Fruit fly (Drosophila melanogaster): Measurements from ENCODE around the gene CG13671.
A peak's percentile ranks its signal among the peaks of the same experiment; 100 is the strongest.

The CG13671 gene

DNA sequence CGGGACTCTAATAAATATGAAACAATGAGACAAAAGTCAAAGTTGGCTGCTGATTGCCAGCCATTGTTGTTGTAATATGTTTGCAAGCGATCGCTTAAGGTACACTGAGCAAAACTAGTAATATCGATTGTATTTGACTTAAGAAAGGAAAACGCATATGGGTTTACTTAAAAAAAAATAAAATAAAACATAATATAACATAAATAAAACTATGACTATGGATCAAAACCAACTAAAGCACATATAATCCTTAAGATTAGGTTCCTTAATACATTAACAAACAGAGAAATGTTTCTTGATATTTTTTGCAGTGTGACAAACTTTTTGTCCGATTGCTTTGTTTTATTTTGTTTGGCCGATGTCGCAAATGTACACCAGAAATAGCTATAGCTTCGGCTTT, 33.7 kb downstream of the CG13671 start:
- TF ChIP-seq CG33017 (tag; optimal IDR thresholded peaks at IDR 0.05) (no peak), ovo (GFP tag; optimal IDR thresholded peaks at IDR 0.05) (no peak), CG14711 (tag; optimal IDR thresholded peaks at IDR 0.05) (no peak), Crg-1 (GFP tag; optimal IDR thresholded peaks at IDR 0.05) (no peak), CG7045 (GFP tag; optimal IDR thresholded peaks at IDR 0.05) (no peak), CG5204 (GFP tag; optimal IDR thresholded peaks at IDR 0.05) (no peak), tj (GFP tag; optimal IDR thresholded peaks at IDR 0.05) (no peak), kay (GFP tag; ENCODE audit: borderline replicate concordance) (no peak), CG7101 (tag; optimal IDR thresholded peaks at IDR 0.05) (no peak), pad (GFP tag; optimal IDR thresholded peaks at IDR 0.05) (no peak), toe (GFP tag; optimal IDR thresholded peaks at IDR 0.05) (no peak), Mnt (GFP tag; optimal IDR thresholded peaks at IDR 0.05) (no peak), CG11617 (GFP tag; optimal IDR thresholded peaks at IDR 0.05) (no peak), cic (GFP tag; optimal IDR thresholded peaks at IDR 0.05) (no peak), Hr96 (GFP tag; optimal IDR thresholded peaks at IDR 0.05) (no peak)

DNA sequence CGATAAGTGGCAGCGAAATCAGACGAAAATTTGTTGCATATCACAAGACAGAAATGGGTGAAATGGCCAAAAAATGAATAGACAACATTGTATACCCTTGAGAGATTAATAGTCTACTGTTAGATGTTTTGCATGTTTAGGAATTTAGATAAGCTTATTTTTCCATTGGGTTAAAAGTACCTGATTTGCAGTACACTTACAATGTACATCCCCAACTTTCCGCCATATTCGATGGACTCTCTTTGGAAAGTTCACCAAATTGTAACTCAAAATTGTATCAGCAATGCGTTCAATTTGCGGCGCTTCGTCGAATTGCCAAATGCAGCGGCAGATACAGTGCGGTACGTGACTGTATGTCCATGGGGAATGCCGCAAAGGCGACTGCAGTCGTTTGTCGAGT, 34.5 kb downstream of the CG13671 start:
- no peak for TF ChIP-seq Hr96 (GFP tag; optimal IDR thresholded peaks at IDR 0.05)
- no peak for TF ChIP-seq Clk (GFP tag; optimal IDR thresholded peaks at IDR 0.05)
- TF ChIP-seq CG11617 (GFP tag; optimal IDR thresholded peaks at IDR 0.05), result no peak
- TF ChIP-seq ovo (GFP tag; optimal IDR thresholded peaks at IDR 0.05), result no peak
- no peak for TF ChIP-seq CG7101 (tag; optimal IDR thresholded peaks at IDR 0.05)
- TF ChIP-seq CG1620 (GFP tag; optimal IDR thresholded peaks at IDR 0.05), result no peak
- no peak for TF ChIP-seq CG12768 (GFP tag; optimal IDR thresholded peaks at IDR 0.05)
- TF ChIP-seq kay (GFP tag; ENCODE audit: borderline replicate concordance), result no peak
- no peak for TF ChIP-seq tj (GFP tag; optimal IDR thresholded peaks at IDR 0.05)
- TF ChIP-seq Crg-1 (GFP tag; optimal IDR thresholded peaks at IDR 0.05), result no peak
- TF ChIP-seq CG7045 (GFP tag; optimal IDR thresholded peaks at IDR 0.05), result no peak
- no peak for TF ChIP-seq cnc (optimal IDR thresholded peaks at IDR 0.05)
- TF ChIP-seq bab1 (GFP tag; optimal IDR thresholded peaks at IDR 0.05), result no peak
- TF ChIP-seq toe (GFP tag; optimal IDR thresholded peaks at IDR 0.05), result no peak
- no peak for TF ChIP-seq cic (GFP tag; optimal IDR thresholded peaks at IDR 0.05)
- no peak for TF ChIP-seq Mnt (GFP tag; optimal IDR thresholded peaks at IDR 0.05)
- no peak for TF ChIP-seq CG33017 (tag; optimal IDR thresholded peaks at IDR 0.05)
- TF ChIP-seq CG14711 (tag; optimal IDR thresholded peaks at IDR 0.05), result no peak
- TF ChIP-seq pad (GFP tag; optimal IDR thresholded peaks at IDR 0.05), result no peak
- TF ChIP-seq CG5204 (GFP tag; optimal IDR thresholded peaks at IDR 0.05), result no peak

- no peak for TF ChIP-seq Clk (GFP tag; optimal IDR thresholded peaks at IDR 0.05)
- no peak for TF ChIP-seq CG1620 (GFP tag; optimal IDR thresholded peaks at IDR 0.05)
- no peak for TF ChIP-seq pad (GFP tag; optimal IDR thresholded peaks at IDR 0.05)
- no peak for TF ChIP-seq Hr96 (GFP tag; optimal IDR thresholded peaks at IDR 0.05)
These were observed 36.5 kb downstream of the CG13671 start, which contains the start of gene Cpr66Cb for dm6 chr3L:8336372-8336771. TSS of gene Cpr66Cb (plus strand) at chr3L:8336672.

- peak; percentile 18 for TF ChIP-seq CG11617 (GFP tag; optimal IDR thresholded peaks at IDR 0.05)
- no peak for TF ChIP-seq cnc (optimal IDR thresholded peaks at IDR 0.05)
- peak; percentile 51 for TF ChIP-seq CG33017 (tag; optimal IDR thresholded peaks at IDR 0.05)
- peak; percentile 76 for TF ChIP-seq kay (GFP tag; ENCODE audit: borderline replicate concordance)
- TF ChIP-seq Mnt (GFP tag; optimal IDR thresholded peaks at IDR 0.05), result peak; percentile 64
- TF ChIP-seq CG1620 (GFP tag; optimal IDR thresholded peaks at IDR 0.05), result peak; percentile 57
- peak; percentile 99 for TF ChIP-seq cic (GFP tag; optimal IDR thresholded peaks at IDR 0.05)
- peak; percentile 48 for TF ChIP-seq CG7101 (tag; optimal IDR thresholded peaks at IDR 0.05)
- TF ChIP-seq CG5204 (GFP tag; optimal IDR thresholded peaks at IDR 0.05), result peak; percentile 3
- peak; percentile 15 for TF ChIP-seq pad (GFP tag; optimal IDR thresholded peaks at IDR 0.05)
- TF ChIP-seq toe (GFP tag; optimal IDR thresholded peaks at IDR 0.05), result peak; percentile 43
- no peak for TF ChIP-seq Hr96 (GFP tag; optimal IDR thresholded peaks at IDR 0.05)
- TF ChIP-seq tj (GFP tag; optimal IDR thresholded peaks at IDR 0.05), result no peak
- TF ChIP-seq Crg-1 (GFP tag; optimal IDR thresholded peaks at IDR 0.05), result peak; percentile 34
- no peak for TF ChIP-seq Clk (GFP tag; optimal IDR thresholded peaks at IDR 0.05)
- no peak for TF ChIP-seq CG7045 (GFP tag; optimal IDR thresholded peaks at IDR 0.05)
- TF ChIP-seq CG14711 (tag; optimal IDR thresholded peaks at IDR 0.05), result peak; percentile 31
- TF ChIP-seq CG12768 (GFP tag; optimal IDR thresholded peaks at IDR 0.05), result peak; percentile 82
- no peak for TF ChIP-seq ovo (GFP tag; optimal IDR thresholded peaks at IDR 0.05)
- peak; percentile 53 for TF ChIP-seq bab1 (GFP tag; optimal IDR thresholded peaks at IDR 0.05)
These were observed 39.1 kb downstream of the CG13671 start, which contains the start of gene Pex2 for dm6 chr3L:8338921-8339320. TSS of gene Pex2 (plus strand) at chr3L:8339051.

dm6 chr3L:8340264-8341095, 40.6 kb downstream of the CG13671 start, which contains the start of the genes Prim1 and CG7083:
TSS of gene Prim1 (plus strand) at chr3L:8340314.
TSS of gene CG7083 (plus strand) at chr3L:8340785.
- TF ChIP-seq Clk (GFP tag; optimal IDR thresholded peaks at IDR 0.05) (no peak), tj (GFP tag; optimal IDR thresholded peaks at IDR 0.05) (peak; percentile 41), CG14711 (tag; optimal IDR thresholded peaks at IDR 0.05) (peak; percentile 56), kay (GFP tag; ENCODE audit: borderline replicate concordance) (peak; percentile 59), CG1620 (GFP tag; optimal IDR thresholded peaks at IDR 0.05) (peak; percentile 85), CG33017 (tag; optimal IDR thresholded peaks at IDR 0.05) (peak; percentile 38), CG7045 (GFP tag; optimal IDR thresholded peaks at IDR 0.05) (peak; percentile 67), cic (GFP tag; optimal IDR thresholded peaks at IDR 0.05) (peak; percentile 30), cnc (optimal IDR thresholded peaks at IDR 0.05) (no peak), Mnt (GFP tag; optimal IDR thresholded peaks at IDR 0.05) (peak; percentile 67), ovo (GFP tag; optimal IDR thresholded peaks at IDR 0.05) (peak; percentile 50), CG12768 (GFP tag; optimal IDR thresholded peaks at IDR 0.05) (peak; percentile 79), Hr96 (GFP tag; optimal IDR thresholded peaks at IDR 0.05) (peak; percentile 74), pad (GFP tag; optimal IDR thresholded peaks at IDR 0.05) (peak; percentile 60), CG5204 (GFP tag; optimal IDR thresholded peaks at IDR 0.05) (peak; percentile 86), CG7101 (tag; optimal IDR thresholded peaks at IDR 0.05) (peak; percentile 79), Crg-1 (GFP tag; optimal IDR thresholded peaks at IDR 0.05) (peak; percentile 78), bab1 (GFP tag; optimal IDR thresholded peaks at IDR 0.05) (peak; percentile 69), CG11617 (GFP tag; optimal IDR thresholded peaks at IDR 0.05) (peak; percentile 85), toe (GFP tag; optimal IDR thresholded peaks at IDR 0.05) (peak; percentile 83)
